Worm (Caenorhabditis elegans): ENCODE data around the gene nlp-50.

DNA sequence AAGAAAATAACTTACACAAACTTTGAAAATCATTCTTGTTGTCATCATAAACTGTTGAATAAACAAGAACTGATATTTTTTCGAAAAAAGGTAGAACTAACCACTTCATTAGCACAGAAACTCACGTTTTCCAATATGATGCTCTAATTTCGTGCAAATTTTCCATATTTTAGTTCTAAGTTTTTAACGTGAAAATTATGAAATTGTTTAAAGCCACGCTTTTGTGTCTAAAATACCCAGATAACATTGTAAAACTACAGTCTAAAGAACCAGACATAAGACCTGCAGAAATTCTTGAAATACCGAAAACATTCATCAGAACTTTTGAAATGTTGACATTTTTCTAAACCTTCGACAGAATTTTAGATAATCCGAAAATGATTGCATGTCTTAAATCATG lies 42.3 kb downstream of the nlp-50 start, which contains the start of gene F31E8.5:
- TF ChIP-seq skn-1 (tag; optimal IDR thresholded peaks at IDR 0.05) (no peak), mdl-1 (tag; optimal IDR thresholded peaks at IDR 0.05) (no peak), snpc-4 (tag; optimal IDR thresholded peaks at IDR 0.05) (no peak), nhr-12 (tag; optimal IDR thresholded peaks at IDR 0.05) (no peak), aly-2 (tag; optimal IDR thresholded peaks at IDR 0.05) (no peak), unc-55 (GFP tag; optimal IDR thresholded peaks at IDR 0.05) (no peak), nhr-21 (tag; optimal IDR thresholded peaks at IDR 0.05) (no peak), zag-1 (tag; optimal IDR thresholded peaks at IDR 0.05) (no peak), lin-11 (tag; optimal IDR thresholded peaks at IDR 0.05) (no peak), unc-39 (tag; optimal IDR thresholded peaks at IDR 0.05) (no peak), fos-1 (tag; optimal IDR thresholded peaks at IDR 0.05) (no peak), ztf-11 (tag; optimal IDR thresholded peaks at IDR 0.05) (no peak), lin-13 (GFP tag; optimal IDR thresholded peaks at IDR 0.05) (no peak)

All from whole organism, L2 larva.